Fruit fly (Drosophila melanogaster) whole organism, embryonic: Measurements from ENCODE around the gene Frq2.
A peak's percentile ranks its signal among the peaks of the same experiment; 100 is the strongest.

Source experiments
- Abd-B ChIP-seq: fragments of 200-800 bp; sonication (Bioruptor generic); optimal IDR thresholded peaks from 2 replicates; lab custom pipeline; 2018; ENCODE audit warnings: missing biosample characterization, mild to moderate bottlenecking, missing genetic modification characterization, moderate library complexity
- Atf-2 ChIP-seq: fragments of 200-800 bp; sonication (Bioruptor generic); optimal IDR thresholded peaks from 2 replicates; lab custom pipeline; 2016; ENCODE audit warnings: missing biosample characterization, missing genetic modification characterization
- CG10209 ChIP-seq: fragments of 200-800 bp; sonication (Bioruptor generic); optimal IDR thresholded peaks from 3 replicates; lab custom pipeline; 2017; ENCODE audit warnings: missing biosample characterization, mild to moderate bottlenecking, missing genetic modification characterization, missing genetic modification reagents
- CG10431 ChIP-seq: fragments of 200-800 bp; sonication (Bioruptor generic); optimal IDR thresholded peaks from 3 replicates; lab custom pipeline; 2018; ENCODE audit warnings: missing biosample characterization, mild to moderate bottlenecking, missing genetic modification characterization
- CG10654 ChIP-seq: fragments of 200-800 bp; sonication (Bioruptor generic); optimal IDR thresholded peaks from 2 replicates; lab custom pipeline; 2016; ENCODE audit warnings: missing biosample characterization, missing genetic modification characterization
- CG12155 ChIP-seq: fragments of 200-800 bp; sonication (Bioruptor generic); optimal IDR thresholded peaks from 3 replicates; lab custom pipeline; 2016; ENCODE audit warnings: missing biosample characterization, missing genetic modification characterization
- CG14860 ChIP-seq: fragments of 200-800 bp; sonication (Bioruptor generic); IDR thresholded peaks from 3 replicates; pipeline ENCODE4 v1.3.6; 2022; ENCODE audit warnings: missing biosample characterization, missing genetic modification characterization; ENCODE audit not compliant: partially characterized antibody
- CG15514 ChIP-seq: fragments of 200-800 bp; sonication (Bioruptor generic); optimal IDR thresholded peaks from 3 replicates; lab custom pipeline; 2017; ENCODE audit warnings: missing biosample characterization, missing genetic modification characterization, mild to moderate bottlenecking, moderate library complexity, missing genetic modification reagents
- CG17328 ChIP-seq: fragments of 200-800 bp; sonication (Bioruptor generic); IDR thresholded peaks from 2 replicates; pipeline ENCODE4 v1.3.6; 2022; ENCODE audit warnings: missing biosample characterization, missing genetic modification characterization
- CG17361 ChIP-seq: fragments of 200-800 bp; sonication (Bioruptor generic); IDR thresholded peaks from 3 replicates; pipeline ENCODE4 v1.3.6; 2022; ENCODE audit warnings: missing biosample characterization, missing genetic modification characterization
- CG17829 ChIP-seq: fragments of 200-800 bp; optimal IDR thresholded peaks from 2 replicates; lab custom pipeline; 2019; ENCODE audit warnings: missing biosample characterization, mild to moderate bottlenecking, missing genetic modification characterization, moderate library complexity
- CG32772 ChIP-seq: fragments of 200-800 bp; sonication (Bioruptor generic); IDR thresholded peaks from 2 replicates; pipeline ENCODE4 v1.3.6; 2022; ENCODE audit warnings: missing biosample characterization, missing genetic modification characterization
- CG34422 ChIP-seq: fragments of 200-800 bp; sonication (Bioruptor generic); IDR thresholded peaks from 3 replicates; pipeline ENCODE4 v1.3.6; 2022; ENCODE audit warnings: missing biosample characterization, missing genetic modification characterization
- CG3995 ChIP-seq: fragments of 200-800 bp; sonication (Bioruptor generic); optimal IDR thresholded peaks from 3 replicates; lab custom pipeline; 2016; ENCODE audit warnings: missing biosample characterization, missing genetic modification characterization
- CG42726 ChIP-seq: fragments of 200-800 bp; sonication (Bioruptor generic); IDR thresholded peaks from 2 replicates; pipeline ENCODE4 v1.3.6; 2022; ENCODE audit warnings: missing biosample characterization, missing genetic modification characterization; ENCODE audit not compliant: partially characterized antibody
- CG4617 ChIP-seq: fragments of 200-800 bp; sonication (Bioruptor generic); optimal IDR thresholded peaks from 3 replicates; lab custom pipeline; 2016; ENCODE audit warnings: missing biosample characterization, missing genetic modification characterization, borderline replicate concordance
- CG6175 ChIP-seq: fragments of 200-800 bp; sonication (Bioruptor generic); IDR thresholded peaks from 3 replicates; pipeline ENCODE4 v1.3.6; 2022; ENCODE audit warnings: missing biosample characterization, missing genetic modification characterization
- CG8478 ChIP-seq: fragments of >200 bp; optimal IDR thresholded peaks from 2 replicates; lab custom pipeline; 2018
- CG9817 ChIP-seq: fragments of 200-800 bp; sonication (Bioruptor generic); optimal IDR thresholded peaks from 2 replicates; lab custom pipeline; 2018; ENCODE audit warnings: missing biosample characterization, mild to moderate bottlenecking, missing genetic modification characterization, moderate library complexity
- CHES-1-like ChIP-seq: fragments of 200-800 bp; sonication (Bioruptor generic); optimal IDR thresholded peaks from 2 replicates; lab custom pipeline; 2016; ENCODE audit warnings: missing biosample characterization, missing genetic modification characterization
- Camta ChIP-seq: fragments of 200-800 bp; sonication (Bioruptor generic); optimal IDR thresholded peaks from 2 replicates; lab custom pipeline; 2016; ENCODE audit warnings: missing biosample characterization, missing genetic modification characterization
- D19A ChIP-seq: fragments of 200-800 bp; optimal IDR thresholded peaks from 3 replicates; lab custom pipeline; 2019; ENCODE audit warnings: missing biosample characterization, mild to moderate bottlenecking, missing genetic modification characterization, moderate library complexity
- D19B ChIP-seq: fragments of 200-800 bp; sonication (Bioruptor generic); optimal IDR thresholded peaks from 2 replicates; lab custom pipeline; 2017; ENCODE audit warnings: missing biosample characterization, mild to moderate bottlenecking, missing genetic modification characterization
- H2.0 ChIP-seq: fragments of 200-800 bp; sonication (Bioruptor generic); IDR thresholded peaks from 2 replicates; pipeline ENCODE4 v1.3.6; 2022; ENCODE audit warnings: missing biosample characterization, missing genetic modification characterization
- HLH3B ChIP-seq: fragments of 200-800 bp; sonication (Bioruptor generic); IDR thresholded peaks from 2 replicates; pipeline ENCODE4 v1.3.6; 2022; ENCODE audit warnings: missing biosample characterization, missing genetic modification characterization
- HmgD ChIP-seq: fragments of 200-800 bp; sonication (Bioruptor generic); optimal IDR thresholded peaks from 3 replicates; lab custom pipeline; 2016; ENCODE audit warnings: missing biosample characterization, missing genetic modification characterization
- Max ChIP-seq: fragments of 200-800 bp; sonication (Bioruptor generic); optimal IDR thresholded peaks from 2 replicates; lab custom pipeline; 2016; ENCODE audit warnings: missing biosample characterization, mild to moderate bottlenecking, missing genetic modification characterization
- Poxn ChIP-seq: fragments of 200-800 bp; sonication (Bioruptor generic); IDR thresholded peaks from 2 replicates; pipeline ENCODE4 v1.3.6; 2022; ENCODE audit warnings: missing biosample characterization, missing genetic modification characterization
- Ravus ChIP-seq: fragments of 200-800 bp; sonication (Bioruptor generic); IDR thresholded peaks from 2 replicates; pipeline ENCODE4 v1.3.6; 2022; ENCODE audit warnings: missing biosample characterization, missing genetic modification characterization
- Spps ChIP-seq: fragments of 200-800 bp; sonication (Bioruptor generic); optimal IDR thresholded peaks from 2 replicates; lab custom pipeline; 2018; ENCODE audit warnings: missing biosample characterization, mild to moderate bottlenecking, missing genetic modification characterization
- Xbp1 ChIP-seq: fragments of 200-800 bp; sonication (Bioruptor generic); optimal IDR thresholded peaks from 3 replicates; lab custom pipeline; 2016; ENCODE audit warnings: missing biosample characterization, mild to moderate bottlenecking, missing genetic modification characterization
- YL-1 ChIP-seq: fragments of 200-800 bp; sonication (Bioruptor generic); optimal IDR thresholded peaks from 3 replicates; lab custom pipeline; 2017; ENCODE audit warnings: missing biosample characterization, mild to moderate bottlenecking, missing genetic modification characterization
- ab ChIP-seq: fragments of 200-800 bp; sonication (Bioruptor generic); optimal IDR thresholded peaks from 2 replicates; lab custom pipeline; 2016; ENCODE audit warnings: missing biosample characterization, missing genetic modification characterization
- br ChIP-seq: fragments of >200 bp; optimal IDR thresholded peaks from 2 replicates; lab custom pipeline; 2017
- ci ChIP-seq: fragments of 200-800 bp; sonication (Bioruptor generic); IDR thresholded peaks from 3 replicates; pipeline ENCODE4 v1.3.6; 2022; ENCODE audit warnings: missing biosample characterization, missing genetic modification characterization
- croc ChIP-seq: fragments of 200-800 bp; sonication (Bioruptor generic); conservative IDR thresholded peaks from 3 replicates; pipeline ENCODE4 v1.3.6; 2022; ENCODE audit warnings: missing biosample characterization, missing genetic modification characterization
- dan ChIP-seq: fragments of 200-800 bp; sonication (Bioruptor generic); IDR thresholded peaks from 2 replicates; pipeline ENCODE4 v1.3.6; 2022; ENCODE audit warnings: missing biosample characterization, missing genetic modification characterization
- fd102C ChIP-seq: fragments of 200-800 bp; sonication (Bioruptor generic); optimal IDR thresholded peaks from 2 replicates; lab custom pipeline; 2018; ENCODE audit warnings: missing biosample characterization, mild to moderate bottlenecking, missing genetic modification characterization, moderate library complexity
- fd96Cb ChIP-seq: fragments of 200-800 bp; sonication (Bioruptor generic); optimal IDR thresholded peaks from 2 replicates; lab custom pipeline; 2018; ENCODE audit warnings: missing biosample characterization, mild to moderate bottlenecking, missing genetic modification characterization, moderate library complexity
- her ChIP-seq: fragments of 200-800 bp; sonication (Bioruptor generic); optimal IDR thresholded peaks from 2 replicates; lab custom pipeline; 2016; ENCODE audit warnings: missing biosample characterization, missing genetic modification characterization
- jumu ChIP-seq: fragments of 200-800 bp; sonication (Bioruptor generic); optimal IDR thresholded peaks from 3 replicates; lab custom pipeline; 2016; ENCODE audit warnings: missing biosample characterization, missing genetic modification characterization
- nom ChIP-seq: fragments of 200-800 bp; sonication (Bioruptor generic); optimal IDR thresholded peaks from 2 replicates; lab custom pipeline; 2017; ENCODE audit warnings: missing biosample characterization, missing genetic modification characterization, mild to moderate bottlenecking, moderate library complexity, missing genetic modification reagents
- otp ChIP-seq: fragments of 200-800 bp; sonication (Bioruptor generic); IDR thresholded peaks from 3 replicates; pipeline ENCODE4, ENCODE4 v1.3.6; 2022; ENCODE audit warnings: missing biosample characterization, missing genetic modification characterization
- peb ChIP-seq: fragments of 200-800 bp; sonication (Bioruptor generic); IDR thresholded peaks from 2 replicates; pipeline ENCODE4 v1.3.6; 2022; ENCODE audit warnings: missing biosample characterization, missing genetic modification characterization
- sob ChIP-seq: fragments of 200-800 bp; sonication (Bioruptor generic); IDR thresholded peaks from 2 replicates; pipeline ENCODE4 v1.3.6; 2022; ENCODE audit warnings: missing biosample characterization, missing genetic modification characterization
- ssp ChIP-seq: fragments of 200-800 bp; sonication (Bioruptor generic); IDR thresholded peaks from 2 replicates; pipeline ENCODE4 v1.3.6; 2022; ENCODE audit warnings: missing biosample characterization, missing genetic modification characterization
- tap ChIP-seq: fragments of 200-800 bp; optimal IDR thresholded peaks from 3 replicates; lab custom pipeline; 2019; ENCODE audit warnings: missing biosample characterization, mild to moderate bottlenecking, missing genetic modification characterization, moderate library complexity
- vvl ChIP-seq: fragments of 200-800 bp; sonication (Bioruptor generic); IDR thresholded peaks from 2 replicates; pipeline ENCODE4 v1.3.6; 2022; ENCODE audit warnings: missing biosample characterization, missing genetic modification characterization
- wdn ChIP-seq: fragments of 200-800 bp; sonication (Bioruptor generic); IDR thresholded peaks from 2 replicates; pipeline ENCODE4 v1.3.6; 2022; ENCODE audit warnings: missing biosample characterization, missing genetic modification characterization

Gene Frq2

dm6 chrX:18136059-18136458, 41.4 kb upstream of the Frq2 start (continued):
- TF ChIP-seq YL-1 (GFP tag; lab: Kevin White, UChicago): no peak
- TF ChIP-seq CG17328 (GFP tag; lab: Robert Waterston, UW): peak; percentile 44; the same call in 1 of the 2 replicates
- no peak for TF ChIP-seq HmgD (GFP tag; lab: Kevin White, UChicago)
- TF ChIP-seq, all 482 proteins: peak for 34

- TF ChIP-seq ab (GFP tag; lab: Kevin White, UChicago) (no peak), jumu (GFP tag; lab: Kevin White, UChicago) (no peak), CG34422 (GFP tag; lab: Robert Waterston, UW) (no peak), tap (tag; lab: Kevin White, UChicago) (no peak), br (lab: Kevin White, UChicago) (no peak), fd102C (GFP tag; lab: Kevin White, UChicago) (no peak), CG15514 (GFP tag; lab: Kevin White, UChicago) (peak; percentile 57), H2.0 (GFP tag; lab: Robert Waterston, UW) (no peak), fd96Cb (tag; lab: Kevin White, UChicago) (no peak), CG8478 (lab: Kevin White, UChicago) (peak; percentile 96), dan (GFP tag; lab: Robert Waterston, UW) (no peak), Spps (tag; lab: Kevin White, UChicago) (no peak), nom (no peak), Xbp1 (GFP tag; lab: Kevin White, UChicago) (no peak), sob (GFP tag; lab: Robert Waterston, UW) (no peak), D19B (GFP tag; lab: Kevin White, UChicago) (no peak), CG32772 (no peak), CG17361 (GFP tag; lab: Robert Waterston, UW) (no peak), Camta (GFP tag; lab: Kevin White, UChicago) (no peak), CG9817 (tag; lab: Kevin White, UChicago) (no peak), HLH3B (GFP tag; lab: Robert Waterston, UW) (no peak), Atf-2 (GFP tag; lab: Kevin White, UChicago) (no peak), otp (GFP tag; lab: Robert Waterston, UW) (no peak), ci (GFP tag; lab: Robert Waterston, UW) (0 out of 3 replicates have a peak, but pooled peaks have one; percentile 10), vvl (GFP tag; lab: Robert Waterston, UW) (no peak), her (no peak), Poxn (GFP tag; lab: Robert Waterston, UW) (no peak), CG6175 (GFP tag; lab: Robert Waterston, UW) (no peak), CG12155 (GFP tag; lab: Kevin White, UChicago) (no peak), CG42726 (0 out of 2 replicates have a peak, but pooled peaks have one; percentile 19), ssp (GFP tag; lab: Robert Waterston, UW) (no peak), CHES-1-like (no peak), D19A (tag; lab: Kevin White, UChicago) (no peak), Max (GFP tag; lab: Kevin White, UChicago) (no peak), croc (GFP tag; lab: Robert Waterston, UW) (no peak), CG14860 (GFP tag; lab: Robert Waterston, UW) (0 out of 3 replicates have a peak, but pooled peaks have one; percentile 29), peb (GFP tag; lab: Robert Waterston, UW) (no peak), CG10431 (no peak), wdn (GFP tag; lab: Robert Waterston, UW) (no peak), CG4617 (GFP tag; lab: Kevin White, UChicago) (peak; percentile 50), CG10209 (GFP tag; lab: Kevin White, UChicago) (no peak), CG10654 (GFP tag; lab: Kevin White, UChicago) (no peak), Ravus (GFP tag; lab: Robert Waterston, UW) (no peak), Abd-B (no peak), CG3995 (no peak), CG17829 (tag; lab: Kevin White, UChicago) (peak; percentile 5)
Observed at dm6 chrX:18136910-18137849, 40.2 kb upstream of the Frq2 start, which contains the start of gene ari-1. ari-1 (minus strand) TSS chrX:18137784.
